Fruit fly (Drosophila melanogaster): Measurements from ENCODE around the gene Poxm.

Poxm gene

DNA sequence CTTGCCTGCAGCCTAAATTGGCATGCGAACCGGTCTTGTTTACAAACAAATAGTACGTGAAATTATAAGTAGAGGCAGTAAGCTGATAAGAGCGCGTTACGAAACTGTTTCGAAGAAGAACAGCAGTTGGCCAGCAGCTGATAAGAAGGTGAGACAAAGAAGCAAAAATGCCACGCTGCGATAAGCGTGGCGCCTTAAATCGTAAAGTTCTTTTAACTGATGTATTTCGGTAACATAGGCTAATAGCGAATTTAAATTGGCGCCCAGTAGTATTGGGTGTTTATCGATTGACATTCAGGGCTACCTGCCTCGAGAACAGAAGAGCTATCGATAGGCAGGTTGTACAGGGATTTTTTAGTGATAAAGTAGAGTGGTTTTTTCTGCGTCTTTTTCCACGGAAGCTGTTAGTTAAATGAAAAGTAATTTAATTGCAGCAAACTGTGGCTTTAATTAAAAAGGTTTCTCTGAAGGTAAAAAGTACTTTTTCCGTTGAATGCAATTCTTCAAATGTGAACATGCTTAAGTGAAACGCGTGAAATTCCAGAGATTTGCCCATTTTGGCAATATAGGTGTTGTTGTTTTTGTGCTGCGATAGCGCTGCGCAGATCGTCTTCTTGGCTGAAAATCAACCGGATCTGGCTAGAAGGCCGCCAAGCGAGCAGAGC is 23.2 kb upstream of the Poxm start, which contains the start of gene stck (continued):
- no peak for TF ChIP-seq CG17568 (GFP tag; optimal IDR thresholded peaks at IDR 0.05)
- TF ChIP-seq HHEX (GFP tag; optimal IDR thresholded peaks at IDR 0.05), result no peak
- no peak for TF ChIP-seq p53 (GFP tag; optimal IDR thresholded peaks at IDR 0.05)
- TF ChIP-seq lbe (GFP tag; optimal IDR thresholded peaks at IDR 0.05), result no peak
- no peak for TF ChIP-seq eyg (GFP tag; optimal IDR thresholded peaks at IDR 0.05)
- TF ChIP-seq CG14014 (GFP tag; IDR thresholded peaks at IDR 0.05), result no peak
- no peak for TF ChIP-seq sens-2 (GFP tag; IDR thresholded peaks at IDR 0.05)
- TF ChIP-seq dpn (GFP tag; optimal IDR thresholded peaks at IDR 0.05), result peak in 1 of 2 experiments; percentile 13
- no peak for TF ChIP-seq CG10979 (tag; optimal IDR thresholded peaks at IDR 0.05)
- TF ChIP-seq Ets65A (GFP tag), result no peak
- peak; percentile 51; the same call in 1 of the 2 replicates for TF ChIP-seq GATAe (GFP tag; conservative IDR thresholded peaks at IDR 0.05)
- TF ChIP-seq CG6689 (GFP tag; IDR thresholded peaks at IDR 0.05), result no peak
- TF ChIP-seq zen2 (GFP tag; IDR thresholded peaks at IDR 0.05; ENCODE audit: partially characterized antibody), result no peak
- no peak for TF ChIP-seq CG1647 (GFP tag; optimal IDR thresholded peaks at IDR 0.05)
- TF ChIP-seq Hmr (GFP tag; optimal IDR thresholded peaks at IDR 0.05), result peak; percentile 31
- no peak for TF ChIP-seq Poxn (GFP tag; IDR thresholded peaks at IDR 0.05)
- no peak for TF ChIP-seq Oaz (GFP tag; IDR thresholded peaks at IDR 0.05)
- TF ChIP-seq gt (GFP tag; IDR thresholded peaks at IDR 0.05), result no peak
- no peak for TF ChIP-seq z (GFP tag; IDR thresholded peaks at IDR 0.05)
- no peak for TF ChIP-seq scrt (GFP tag; optimal IDR thresholded peaks at IDR 0.05)
- TF ChIP-seq Meics (GFP tag; optimal IDR thresholded peaks at IDR 0.05), result no peak
- TF ChIP-seq Lhr (GFP tag; optimal IDR thresholded peaks at IDR 0.05), result no peak
- TF ChIP-seq CG11456 (GFP tag; IDR thresholded peaks at IDR 0.05), result no peak
- peak; percentile 70 for TF ChIP-seq Ets97D (GFP tag; optimal IDR thresholded peaks at IDR 0.05)
- no peak for TF ChIP-seq zf30C (GFP tag; optimal IDR thresholded peaks at IDR 0.05)
- TF ChIP-seq pho (GFP tag; optimal IDR thresholded peaks at IDR 0.05), result peak; percentile 7
- TF ChIP-seq CG10209 (GFP tag; optimal IDR thresholded peaks at IDR 0.05), result no peak
- TF ChIP-seq CG13624 (GFP tag; optimal IDR thresholded peaks at IDR 0.05), result peak; percentile 36
- no peak for TF ChIP-seq tll (GFP tag; optimal IDR thresholded peaks at IDR 0.05)
- no peak for TF ChIP-seq so (GFP tag; IDR thresholded peaks at IDR 0.05)
- no peak for TF ChIP-seq usp (GFP tag; optimal IDR thresholded peaks at IDR 0.05)
- TF ChIP-seq CG13296 (GFP tag; optimal IDR thresholded peaks at IDR 0.05), result no peak
- no peak for TF ChIP-seq NC2β (GFP tag; optimal IDR thresholded peaks at IDR 0.05)
- TF ChIP-seq ATbp (GFP tag; optimal IDR thresholded peaks at IDR 0.05), result no peak
- no peak for TF ChIP-seq CG1792 (GFP tag; optimal IDR thresholded peaks at IDR 0.05)
- peak; percentile 94 for TF ChIP-seq Dp (GFP tag; optimal IDR thresholded peaks at IDR 0.05)
- no peak for TF ChIP-seq Hr39 (optimal IDR thresholded peaks at IDR 0.05)
- TF ChIP-seq ash1 (GFP tag; optimal IDR thresholded peaks at IDR 0.05), result no peak
- TF ChIP-seq pan (optimal IDR thresholded peaks at IDR 0.05), result no peak
- TF ChIP-seq pan (GFP tag; optimal IDR thresholded peaks at IDR 0.05 in 1 of 2, IDR thresholded peaks at IDR 0.05 in 1 of 2), result no peak
- no peak for TF ChIP-seq CG14667 (GFP tag; IDR thresholded peaks at IDR 0.05)
- TF ChIP-seq CG9932 (GFP tag; IDR thresholded peaks at IDR 0.05), result no peak
- no peak for TF ChIP-seq CG33213 (GFP tag; optimal IDR thresholded peaks at IDR 0.05)
- TF ChIP-seq fd64A (GFP tag; optimal IDR thresholded peaks at IDR 0.05), result no peak
- TF ChIP-seq CG9876 (GFP tag; optimal IDR thresholded peaks at IDR 0.05), result no peak
- peak; percentile 8 for TF ChIP-seq CG12391 (tag; optimal IDR thresholded peaks at IDR 0.05)
- TF ChIP-seq vvl (GFP tag; IDR thresholded peaks at IDR 0.05), result no peak
- no peak for TF ChIP-seq Jarid2 (GFP tag; optimal IDR thresholded peaks at IDR 0.05)
- no peak for TF ChIP-seq Rfx (GFP tag; IDR thresholded peaks at IDR 0.05)
- TF ChIP-seq gro (GFP tag; optimal IDR thresholded peaks at IDR 0.05), result peak; percentile 30
- no peak for TF ChIP-seq CG12155 (GFP tag; optimal IDR thresholded peaks at IDR 0.05)
- no peak for TF ChIP-seq CG4404 (GFP tag; IDR thresholded peaks at IDR 0.05)
